Worm (Caenorhabditis elegans) whole organism, L4 larva: Measurements from ENCODE around the gene mul-1.

Experiments
- T20F7.1 ChIP-seq: fragments of 200-800 bp; sonication (Bioruptor generic); optimal IDR thresholded peaks from 2 replicates; lab custom pipeline; 2018; ENCODE audit warnings: mild to moderate bottlenecking, missing genetic modification characterization, missing compliant biosample characterization
- dmd-8 ChIP-seq: fragments of 200-800 bp; sonication (Bioruptor generic); IDR thresholded peaks from 2 replicates; pipeline ENCODE4 v1.3.6; 2022; ENCODE audit warnings: missing genetic modification characterization, missing compliant biosample characterization
- jun-1 ChIP-seq: fragments of 150-350 bp; optimal IDR thresholded peaks from 2 replicates; lab custom pipeline; 2014; ENCODE audit warnings: missing biosample characterization, missing genetic modification reagents, missing genetic modification characterization
- lsy-2 ChIP-seq, 2 experiments: fragments of 150-350 bp in 1 of 2; sonication (generic microtip) in 1 of 2; optimal IDR thresholded peaks; 2 replicates each; lab custom pipeline; 2014 to 2017; ENCODE audit warnings: missing biosample characterization in 2 of 2, missing genetic modification characterization in 2 of 2
- madf-9 ChIP-seq: fragments of 200-800 bp; sonication (Bioruptor generic); conservative IDR thresholded peaks from 2 replicates; pipeline ENCODE4 v1.3.6; 2022; ENCODE audit warnings: missing genetic modification reagents, missing genetic modification characterization, missing compliant biosample characterization
- mdl-1 ChIP-seq, 2 experiments: fragments of 150-350 bp in 1 of 2; sonication (generic microtip) in 1 of 2; optimal IDR thresholded peaks; 2 replicates each; lab custom pipeline; 2014 to 2017; ENCODE audit warnings: missing biosample characterization in 2 of 2, missing genetic modification characterization in 2 of 2
- mxl-2 ChIP-seq: fragments of 200-800 bp; sonication (Bioruptor generic); conservative IDR thresholded peaks from 2 replicates; pipeline ENCODE4 v1.3.6; 2022; ENCODE audit warnings: missing genetic modification reagents, missing genetic modification characterization, missing compliant biosample characterization
- nhr-102 ChIP-seq: sonication (generic microtip); optimal IDR thresholded peaks from 2 replicates; lab custom pipeline; 2016; ENCODE audit warnings: mild to moderate bottlenecking, missing genetic modification characterization, moderate library complexity, missing compliant biosample characterization
- pha-4 ChIP-seq, 2 experiments: fragments of 150-350 bp in 1 of 2; fragments of 200-800 bp in 1 of 2; sonication (Bioruptor generic) in 1 of 2; IDR thresholded peaks in 1 of 2; optimal IDR thresholded peaks in 1 of 2; 2 replicates each; pipeline versions ENCODE4 v1.3.6 to Lab custom; 2014 to 2022; ENCODE audit warnings: missing genetic modification characterization in 2 of 2, missing genetic modification reagents in 2 of 2, missing biosample characterization in 1 of 2, missing compliant biosample characterization in 1 of 2
- skn-1 ChIP-seq: fragments of 150-350 bp; optimal IDR thresholded peaks from 2 replicates; lab custom pipeline; 2014; ENCODE audit warnings: missing biosample characterization, missing genetic modification characterization
- ztf-11 ChIP-seq: fragments of 150-350 bp; optimal IDR thresholded peaks from 2 replicates; lab custom pipeline; 2014; ENCODE audit warnings: missing biosample characterization, missing genetic modification characterization

ce11 chrIV:4172242-4172641, 49.3 kb upstream of the mul-1 start:
- TF ChIP-seq dmd-8 (GFP tag; lab: Robert Waterston, UW) = no peak
- no peak for TF ChIP-seq mxl-2 (GFP tag; lab: Robert Waterston, UW)
- no peak for TF ChIP-seq T20F7.1 (GFP tag; lab: Kevin White, UChicago)
- TF ChIP-seq lsy-2 (tag; optimal IDR thresholded peaks at IDR 0.05; lab: Kevin White, UChicago) = no peak
- no peak for TF ChIP-seq skn-1 (tag; lab: Kevin White, UChicago)
- no peak for TF ChIP-seq pha-4 (GFP tag; IDR thresholded peaks at IDR 0.05; lab: Robert Waterston, UW)
- no peak for TF ChIP-seq pha-4 (tag; optimal IDR thresholded peaks at IDR 0.05; lab: Kevin White, UChicago)
- no peak for TF ChIP-seq nhr-102 (tag; lab: Kevin White, UChicago)
- no peak for TF ChIP-seq madf-9
- no peak for TF ChIP-seq jun-1 (tag; lab: Kevin White, UChicago)
- no peak for TF ChIP-seq ztf-11 (tag; lab: Kevin White, UChicago)
- no peak for TF ChIP-seq mdl-1 (tag; optimal IDR thresholded peaks at IDR 0.05; lab: Kevin White, UChicago)
